Fruit fly (Drosophila melanogaster) whole organism: ENCODE results near the gene CG15036.

ENCODE experiments used
- CG8478 ChIP-seq: fragments of >200 bp; optimal IDR thresholded peaks from 2 replicates; lab custom pipeline; 2018; ENCODE audit warnings: inconsistent platforms
- Dll ChIP-seq: fragments of >200 bp; optimal IDR thresholded peaks from 2 replicates; lab custom pipeline; 2017
- EcR ChIP-seq, 2 experiments: fragments of >200 bp; optimal IDR thresholded peaks; 2 replicates each; lab custom pipeline; 2017; ENCODE audit warnings: missing biosample characterization in 2 of 2, missing genetic modification characterization in 2 of 2, missing genetic modification reagents in 2 of 2
- usp ChIP-seq: fragments of >200 bp; optimal IDR thresholded peaks from 2 replicates; lab custom pipeline; 2017; ENCODE audit warnings: missing biosample characterization, missing genetic modification characterization, mixed read lengths

DNA sequence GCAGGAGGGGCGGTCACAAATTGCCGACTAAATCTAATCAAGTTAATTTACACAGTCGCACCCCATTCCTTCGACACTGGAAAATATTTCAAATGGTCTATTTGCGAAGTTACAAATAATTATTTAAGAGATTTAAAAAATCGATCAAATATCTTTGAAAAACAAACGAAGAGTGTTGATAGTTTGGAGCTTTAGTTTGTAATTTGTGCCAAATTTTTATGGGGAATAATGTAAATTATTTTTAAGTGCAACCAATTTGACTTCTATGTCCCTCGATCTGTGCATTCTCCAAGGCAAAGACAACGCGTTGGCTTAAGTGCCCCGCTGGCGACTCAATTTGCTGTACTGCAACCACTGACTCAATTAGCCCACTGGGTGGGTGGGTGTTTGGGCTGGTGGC, 6.8 kb downstream of the CG15036 start:
- TF ChIP-seq CG8478 (lab: Kevin White, UChicago) (no peak), Dll (no peak), usp (GFP tag; lab: Kevin White, UChicago) (no peak), EcR (GFP tag; optimal IDR thresholded peaks at IDR 0.05; lab: Kevin White, UChicago) (no peak)
